Fruit fly (Drosophila melanogaster) whole organism, embryonic: Measurements from ENCODE around the gene CG2841.

Experiments used
- Antp ChIP-seq: fragments of 200-800 bp; sonication (Bioruptor generic); optimal IDR thresholded peaks from 3 replicates; lab custom pipeline; 2016; ENCODE audit warnings: missing biosample characterization, missing genetic modification characterization
- Atf6 ChIP-seq: fragments of 200-800 bp; sonication (Bioruptor generic); IDR thresholded peaks from 2 replicates; pipeline ENCODE4 v1.3.6; 2022; ENCODE audit warnings: missing biosample characterization, missing genetic modification characterization
- Bgb ChIP-seq: fragments of 200-800 bp; sonication (Bioruptor generic); IDR thresholded peaks from 2 replicates; pipeline ENCODE4 v1.3.6; 2022; ENCODE audit warnings: missing biosample characterization, missing genetic modification characterization; ENCODE audit not compliant: partially characterized antibody
- CG12769 ChIP-seq: fragments of 200-800 bp; sonication (Bioruptor generic); optimal IDR thresholded peaks from 2 replicates; lab custom pipeline; 2019; ENCODE audit warnings: missing biosample characterization, mild to moderate bottlenecking, missing genetic modification characterization, moderate library complexity
- CG2129 ChIP-seq: fragments of 200-800 bp; sonication (Bioruptor generic); IDR thresholded peaks from 2 replicates; pipeline ENCODE4 v1.3.6; 2022; ENCODE audit warnings: missing biosample characterization, missing genetic modification characterization; ENCODE audit not compliant: partially characterized antibody
- CG2199 ChIP-seq: fragments of 200-800 bp; sonication (Bioruptor generic); IDR thresholded peaks from 3 replicates; pipeline ENCODE4 v1.3.6; 2022; ENCODE audit warnings: missing biosample characterization, missing genetic modification characterization
- CG31224 ChIP-seq: fragments of 200-800 bp; sonication (Bioruptor generic); IDR thresholded peaks from 2 replicates; pipeline ENCODE4 v1.3.6; 2022; ENCODE audit warnings: missing biosample characterization, missing genetic modification characterization
- CG31365 ChIP-seq: fragments of 200-800 bp; sonication (Bioruptor generic); optimal IDR thresholded peaks from 2 replicates; lab custom pipeline; 2018; ENCODE audit warnings: missing biosample characterization, mild to moderate bottlenecking, missing genetic modification characterization
- CG4328 ChIP-seq: fragments of 200-800 bp; sonication (Bioruptor generic); optimal IDR thresholded peaks from 3 replicates; lab custom pipeline; 2017; ENCODE audit warnings: missing biosample characterization, missing genetic modification reagents, missing genetic modification characterization
- CG8765 ChIP-seq: fragments of 200-800 bp; sonication (Bioruptor generic); IDR thresholded peaks from 2 replicates; pipeline ENCODE4 v1.3.6; 2022; ENCODE audit warnings: missing biosample characterization, missing genetic modification characterization
- CG9727 ChIP-seq: fragments of 200-800 bp; sonication (Bioruptor generic); optimal IDR thresholded peaks from 3 replicates; lab custom pipeline; 2017; ENCODE audit warnings: missing biosample characterization, mild to moderate bottlenecking, missing genetic modification characterization
- CG9876 ChIP-seq: fragments of 200-800 bp; sonication (Bioruptor generic); optimal IDR thresholded peaks from 2 replicates; lab custom pipeline; 2016; ENCODE audit warnings: missing biosample characterization, missing genetic modification characterization
- Camta ChIP-seq: fragments of 200-800 bp; sonication (Bioruptor generic); optimal IDR thresholded peaks from 2 replicates; lab custom pipeline; 2016; ENCODE audit warnings: missing biosample characterization, missing genetic modification characterization
- D19B ChIP-seq: fragments of 200-800 bp; sonication (Bioruptor generic); optimal IDR thresholded peaks from 2 replicates; lab custom pipeline; 2017; ENCODE audit warnings: missing biosample characterization, mild to moderate bottlenecking, missing genetic modification characterization
- Dll ChIP-seq: fragments of 200-800 bp; sonication (Bioruptor generic); IDR thresholded peaks from 4 replicates; pipeline ENCODE4 v1.3.6; 2022; ENCODE audit warnings: missing biosample characterization, missing genetic modification characterization; ENCODE audit not compliant: partially characterized antibody
- GATAe ChIP-seq: fragments of 200-800 bp; sonication (Bioruptor generic); conservative IDR thresholded peaks from 2 replicates; pipeline ENCODE4 v1.3.6; 2022; ENCODE audit warnings: missing biosample characterization, missing genetic modification characterization
- H15 ChIP-seq: fragments of 200-800 bp; sonication (Bioruptor generic); IDR thresholded peaks from 3 replicates; pipeline ENCODE4 v1.3.6; 2022; ENCODE audit warnings: missing biosample characterization, missing genetic modification characterization
- HLH54F ChIP-seq: fragments of 200-800 bp; sonication (Bioruptor generic); optimal IDR thresholded peaks from 3 replicates; lab custom pipeline; 2016; ENCODE audit warnings: missing biosample characterization, missing genetic modification characterization
- Jarid2 ChIP-seq: fragments of 200-800 bp; sonication (Bioruptor generic); optimal IDR thresholded peaks from 3 replicates; lab custom pipeline; 2017; ENCODE audit warnings: mild to moderate bottlenecking, missing biosample characterization, missing genetic modification reagents, missing genetic modification characterization
- MESR4 ChIP-seq: fragments of 200-800 bp; sonication (Bioruptor generic); optimal IDR thresholded peaks from 2 replicates; lab custom pipeline; 2018; ENCODE audit warnings: missing biosample characterization, mild to moderate bottlenecking, missing genetic modification characterization, moderate library complexity
- NC2α ChIP-seq: fragments of 200-800 bp; sonication (Bioruptor generic); optimal IDR thresholded peaks from 2 replicates; lab custom pipeline; 2016; ENCODE audit warnings: missing biosample characterization, missing genetic modification characterization
- PHDP ChIP-seq: fragments of 200-800 bp; sonication (Bioruptor generic); optimal IDR thresholded peaks from 3 replicates; lab custom pipeline; 2018; ENCODE audit warnings: missing biosample characterization, mild to moderate bottlenecking, missing genetic modification characterization, moderate library complexity
- Ssrp ChIP-seq: fragments of 200-800 bp; sonication (Bioruptor generic); optimal IDR thresholded peaks from 2 replicates; lab custom pipeline; 2018; ENCODE audit warnings: missing biosample characterization, mild to moderate bottlenecking, missing genetic modification characterization, moderate library complexity
- Taf1 ChIP-seq: fragments of 200-800 bp; sonication (Bioruptor generic); IDR thresholded peaks from 2 replicates; pipeline ENCODE4 v1.3.6; 2022; ENCODE audit warnings: missing biosample characterization, missing genetic modification characterization
- YL-1 ChIP-seq: fragments of 200-800 bp; sonication (Bioruptor generic); optimal IDR thresholded peaks from 3 replicates; lab custom pipeline; 2017; ENCODE audit warnings: missing biosample characterization, mild to moderate bottlenecking, missing genetic modification characterization
- amos ChIP-seq: fragments of 200-800 bp; sonication (Bioruptor generic); IDR thresholded peaks from 2 replicates; pipeline ENCODE4 v1.3.6; 2022; ENCODE audit warnings: missing biosample characterization, missing genetic modification characterization; ENCODE audit not compliant: partially characterized antibody
- bab2 ChIP-seq: fragments of 200-800 bp; sonication (Bioruptor generic); optimal IDR thresholded peaks from 2 replicates; lab custom pipeline; 2016; ENCODE audit warnings: missing biosample characterization, missing genetic modification characterization
- bsh ChIP-seq, 2 experiments: fragments of 200-800 bp; sonication (Bioruptor generic); optimal IDR thresholded peaks; 2 replicates each; lab custom pipeline; 2017 to 2018; ENCODE audit warnings: mild to moderate bottlenecking in 2 of 2, missing biosample characterization in 2 of 2, missing genetic modification characterization in 2 of 2, moderate library complexity in 1 of 2
- cg ChIP-seq: fragments of 200-800 bp; sonication (Bioruptor generic); optimal IDR thresholded peaks from 3 replicates; lab custom pipeline; 2019; ENCODE audit warnings: missing biosample characterization, mild to moderate bottlenecking, missing genetic modification characterization, moderate library complexity
- chm ChIP-seq: fragments of 200-800 bp; sonication (Bioruptor generic); IDR thresholded peaks from 2 replicates; pipeline ENCODE4 v1.3.6; 2022; ENCODE audit warnings: missing biosample characterization, missing genetic modification characterization
- crp ChIP-seq, 2 experiments: fragments of 200-800 bp; sonication (Bioruptor generic); optimal IDR thresholded peaks; 2 replicates in 1 of 2; 3 replicates in 1 of 2; lab custom pipeline; 2017; ENCODE audit warnings: missing biosample characterization in 2 of 2, missing genetic modification characterization in 2 of 2, mild to moderate bottlenecking in 1 of 2, moderate library complexity in 1 of 2
- emc ChIP-seq: fragments of 200-800 bp; sonication (Bioruptor generic); optimal IDR thresholded peaks from 2 replicates; lab custom pipeline; 2016; ENCODE audit warnings: missing biosample characterization, missing genetic modification characterization
- ham ChIP-seq: fragments of 200-800 bp; sonication (Bioruptor generic); IDR thresholded peaks from 2 replicates; pipeline ENCODE4 v1.3.6; 2022; ENCODE audit warnings: missing biosample characterization, missing genetic modification characterization
- jing ChIP-seq: fragments of 200-800 bp; sonication (Bioruptor generic); optimal IDR thresholded peaks from 2 replicates; lab custom pipeline; 2018; ENCODE audit warnings: missing biosample characterization, mild to moderate bottlenecking, missing genetic modification characterization
- knrl ChIP-seq: fragments of 200-800 bp; sonication (Bioruptor generic); IDR thresholded peaks from 3 replicates; pipeline ENCODE4 v1.3.6; 2022; ENCODE audit warnings: missing biosample characterization, missing genetic modification characterization; ENCODE audit not compliant: partially characterized antibody
- lola ChIP-seq, 3 experiments: fragments of >200 bp in 2 of 3; fragments of 200-800 bp in 1 of 3; sonication (Bioruptor generic) in 1 of 3; optimal IDR thresholded peaks; 2 replicates each; lab custom pipeline; 2017 to 2019; ENCODE audit warnings: missing biosample characterization in 3 of 3, missing genetic modification characterization in 3 of 3, mild to moderate bottlenecking in 1 of 3, moderate library complexity in 1 of 3
- luna ChIP-seq: fragments of 200-800 bp; sonication (Bioruptor generic); optimal IDR thresholded peaks from 2 replicates; lab custom pipeline; 2016; ENCODE audit warnings: missing biosample characterization, missing genetic modification characterization
- nau ChIP-seq: fragments of 200-800 bp; sonication (Bioruptor generic); optimal IDR thresholded peaks from 3 replicates; lab custom pipeline; 2017; ENCODE audit warnings: missing biosample characterization, mild to moderate bottlenecking, missing genetic modification characterization, missing genetic modification reagents
- nmo ChIP-seq: fragments of 200-800 bp; sonication (Bioruptor generic); optimal IDR thresholded peaks from 2 replicates; lab custom pipeline; 2018; ENCODE audit warnings: missing biosample characterization, mild to moderate bottlenecking, missing genetic modification characterization, moderate library complexity
- phol ChIP-seq: fragments of 200-800 bp; sonication (Bioruptor generic); optimal IDR thresholded peaks from 3 replicates; lab custom pipeline; 2018; ENCODE audit warnings: missing biosample characterization, mild to moderate bottlenecking, missing genetic modification characterization, moderate library complexity
- pum ChIP-seq: fragments of 200-800 bp; sonication (Bioruptor generic); optimal IDR thresholded peaks from 2 replicates; lab custom pipeline; 2016; ENCODE audit warnings: missing biosample characterization, missing genetic modification characterization
- repo ChIP-seq: fragments of 200-800 bp; sonication (Bioruptor generic); optimal IDR thresholded peaks from 2 replicates; lab custom pipeline; 2016; ENCODE audit warnings: missing biosample characterization, missing genetic modification characterization
- seq ChIP-seq: fragments of 200-800 bp; sonication (Bioruptor generic); IDR thresholded peaks from 2 replicates; pipeline ENCODE4 v1.3.6; 2022; ENCODE audit warnings: missing biosample characterization, missing genetic modification characterization
- slbo ChIP-seq: fragments of 200-800 bp; sonication (Bioruptor generic); IDR thresholded peaks from 2 replicates; pipeline ENCODE4 v1.3.6; 2022; ENCODE audit warnings: missing biosample characterization, missing genetic modification characterization
- so ChIP-seq: fragments of 200-800 bp; sonication (Bioruptor generic); IDR thresholded peaks from 3 replicates; pipeline ENCODE4 v1.3.6; 2022; ENCODE audit warnings: missing biosample characterization, missing genetic modification characterization
- unc-4 ChIP-seq: fragments of 200-800 bp; sonication (Bioruptor generic); IDR thresholded peaks from 2 replicates; pipeline ENCODE4 v1.3.6; 2022; ENCODE audit warnings: missing biosample characterization, missing genetic modification characterization; ENCODE audit not compliant: partially characterized antibody
- wek ChIP-seq: fragments of 200-800 bp; sonication (Bioruptor generic); optimal IDR thresholded peaks from 3 replicates; lab custom pipeline; 2018; ENCODE audit warnings: missing biosample characterization, mild to moderate bottlenecking, missing genetic modification characterization, moderate library complexity
- zfh2 ChIP-seq: fragments of 200-800 bp; sonication (Bioruptor generic); optimal IDR thresholded peaks from 2 replicates; lab custom pipeline; 2016; ENCODE audit warnings: missing biosample characterization, missing genetic modification characterization

The CG2841 gene

dm6 chrX:2297428-2298200, 68.5 kb downstream of the CG2841 start (continued):
- TF ChIP-seq nau (GFP tag; lab: Kevin White, UChicago) (peak; percentile 98), crp (GFP tag; optimal IDR thresholded peaks at IDR 0.05; lab: Kevin White, UChicago) (peak in 1 of 2 experiments; percentile 72), CG31365 (tag; lab: Kevin White, UChicago) (peak; percentile 92), Camta (GFP tag; lab: Kevin White, UChicago) (peak; percentile 98), seq (GFP tag; lab: Robert Waterston, UW) (peak; percentile 99), lola (GFP tag; optimal IDR thresholded peaks at IDR 0.05; lab: Kevin White, UChicago) (peak in 1 of 3 experiments; percentile 94), CG4328 (GFP tag; lab: Kevin White, UChicago) (peak; percentile 89), Ssrp (tag; lab: Kevin White, UChicago) (peak; percentile 98), PHDP (tag; lab: Kevin White, UChicago) (peak; percentile 98), Dll (GFP tag; lab: Robert Waterston, UW) (no peak), MESR4 (GFP tag; lab: Kevin White, UChicago) (peak; percentile 78), repo (GFP tag; lab: Kevin White, UChicago) (peak; percentile 99), cg (peak; percentile 8), CG31224 (peak; percentile 92), bsh (GFP tag; optimal IDR thresholded peaks at IDR 0.05; lab: Kevin White, UChicago) (peak; percentile 87 to 99), luna (GFP tag; lab: Kevin White, UChicago) (peak; percentile 94), CG9876 (peak; percentile 98), Bgb (GFP tag; lab: Robert Waterston, UW) (no peak; the same call in 1 of the 2 replicates), H15 (peak; percentile 98), D19B (peak; percentile 89), CG12769 (peak; percentile 99), chm (GFP tag; lab: Robert Waterston, UW) (peak; percentile 99), slbo (GFP tag; lab: Robert Waterston, UW) (peak; percentile 99), pum (GFP tag; lab: Kevin White, UChicago) (peak; percentile 99), NC2α (GFP tag; lab: Kevin White, UChicago) (peak; percentile 98), CG9727 (GFP tag; lab: Kevin White, UChicago) (peak; percentile 96), ham (GFP tag; lab: Robert Waterston, UW) (peak; percentile 87), Atf6 (GFP tag; lab: Robert Waterston, UW) (peak; percentile 98), zfh2 (GFP tag; lab: Kevin White, UChicago) (peak; percentile 98), Antp (peak; percentile 100), nmo (peak; percentile 98), jing (peak; percentile 98), GATAe (peak; percentile 83), so (GFP tag; lab: Robert Waterston, UW) (peak; percentile 98), Taf1 (GFP tag; lab: Robert Waterston, UW) (peak; percentile 94), amos (GFP tag; lab: Robert Waterston, UW) (no peak), phol (tag; lab: Kevin White, UChicago) (peak; percentile 97), CG2129 (no peak), Jarid2 (peak; percentile 88), CG2199 (GFP tag; lab: Robert Waterston, UW) (peak; percentile 99), knrl (GFP tag; lab: Robert Waterston, UW) (no peak), bab2 (peak; percentile 99), emc (GFP tag; lab: Kevin White, UChicago) (peak; percentile 97), CG8765 (GFP tag; lab: Robert Waterston, UW) (peak; percentile 91), unc-4 (GFP tag; lab: Robert Waterston, UW) (no peak), YL-1 (peak; percentile 92), wek (peak; percentile 94), HLH54F (GFP tag; lab: Kevin White, UChicago) (peak; percentile 98)
